Worm (Caenorhabditis elegans) whole organism, L4 larva: ENCODE results near the gene srz-95.

Experiments used
- T20F7.1 ChIP-seq: fragments of 200-800 bp; sonication (Bioruptor generic); optimal IDR thresholded peaks from 2 replicates; lab custom pipeline; 2018; ENCODE audit warnings: mild to moderate bottlenecking, missing genetic modification characterization, missing compliant biosample characterization
- Y48G9A.11 ChIP-seq: fragments of 200-800 bp; sonication (Bioruptor generic); IDR thresholded peaks from 2 replicates; pipeline ENCODE4 v1.3.6; 2022; ENCODE audit warnings: missing genetic modification reagents, missing genetic modification characterization, missing compliant biosample characterization
- ceh-20 ChIP-seq: fragments of 200-800 bp; sonication (Bioruptor generic); IDR thresholded peaks from 2 replicates; pipeline ENCODE4 v1.3.6; 2022; ENCODE audit warnings: missing genetic modification reagents, missing genetic modification characterization, missing compliant biosample characterization
- ceh-28 ChIP-seq: fragments of 150-350 bp; optimal IDR thresholded peaks from 2 replicates; lab custom pipeline; 2014; ENCODE audit warnings: missing biosample characterization, missing genetic modification reagents, missing genetic modification characterization
- ceh-82 ChIP-seq: sonication (generic microtip); optimal IDR thresholded peaks from 2 replicates; lab custom pipeline; 2017; ENCODE audit warnings: missing biosample characterization, missing genetic modification characterization
- ctbp-1 ChIP-seq: fragments of 200-800 bp; sonication (Bioruptor generic); IDR thresholded peaks from 2 replicates; pipeline ENCODE4 v1.3.6; 2022; ENCODE audit warnings: missing genetic modification reagents, missing genetic modification characterization, missing compliant biosample characterization
- daf-16 ChIP-seq, 3 experiments: sonication (generic microtip); optimal IDR thresholded peaks; 2 replicates each; lab custom pipeline; 2016 to 2017; ENCODE audit warnings: missing genetic modification characterization in 3 of 3, missing genetic modification reagents in 3 of 3, mild to moderate bottlenecking in 2 of 3, missing compliant biosample characterization in 2 of 3, missing biosample characterization in 1 of 3, moderate library complexity in 1 of 3
- daf-19 ChIP-seq: fragments of 200-800 bp; sonication (Bioruptor generic); conservative IDR thresholded peaks from 2 replicates; pipeline ENCODE4 v1.3.6; 2022; ENCODE audit warnings: missing genetic modification characterization, missing compliant biosample characterization
- dpl-1 ChIP-seq: fragments of 150-350 bp; optimal IDR thresholded peaks from 2 replicates; lab custom pipeline; 2014; ENCODE audit warnings: missing biosample characterization, missing genetic modification reagents, missing genetic modification characterization
- dve-1 ChIP-seq: sonication (generic microtip); optimal IDR thresholded peaks from 2 replicates; lab custom pipeline; 2017; ENCODE audit warnings: antibody characterized with exemption, mild to moderate bottlenecking, missing genetic modification characterization, missing compliant biosample characterization; ENCODE audit not compliant: insufficient read depth
- egl-27 ChIP-seq: sonication (generic microtip); optimal IDR thresholded peaks from 3 replicates; lab custom pipeline; 2017; ENCODE audit warnings: missing biosample characterization, missing genetic modification reagents, missing genetic modification characterization
- egl-43 ChIP-seq: fragments of 200-800 bp; sonication (Bioruptor generic); IDR thresholded peaks from 2 replicates; pipeline ENCODE4 v1.3.6; 2022; ENCODE audit warnings: missing genetic modification reagents, missing genetic modification characterization, missing compliant biosample characterization
- fkh-10 ChIP-seq: fragments of 150-350 bp; optimal IDR thresholded peaks from 2 replicates; lab custom pipeline; 2014; ENCODE audit warnings: missing biosample characterization, missing genetic modification reagents, missing genetic modification characterization
- hlh-30 ChIP-seq: sonication (generic microtip); optimal IDR thresholded peaks from 2 replicates; lab custom pipeline; 2017; ENCODE audit warnings: antibody characterized with exemption, mild to moderate bottlenecking, missing genetic modification characterization, missing compliant biosample characterization; ENCODE audit not compliant: insufficient read depth
- hmg-1.1 ChIP-seq: fragments of 200-800 bp; sonication (Bioruptor generic); IDR thresholded peaks from 2 replicates; pipeline ENCODE4 v1.3.6; 2022; ENCODE audit warnings: missing genetic modification reagents, missing genetic modification characterization, missing compliant biosample characterization
- lin-15B ChIP-seq: fragments of 150-350 bp; sonication (generic microtip); optimal IDR thresholded peaks from 3 replicates; lab custom pipeline; 2014; ENCODE audit warnings: missing biosample characterization, missing genetic modification characterization
- lin-29 ChIP-seq: fragments of 200-800 bp; sonication (Bioruptor generic); IDR thresholded peaks from 2 replicates; pipeline ENCODE4 v1.3.6; 2022; ENCODE audit warnings: missing genetic modification reagents, missing genetic modification characterization, missing compliant biosample characterization
- lin-38 ChIP-seq: fragments of 200-800 bp; sonication (Bioruptor generic); IDR thresholded peaks from 2 replicates; pipeline ENCODE4 v1.3.6; 2022; ENCODE audit warnings: missing genetic modification reagents, missing genetic modification characterization, missing compliant biosample characterization
- lin-39 ChIP-seq: fragments of 150-350 bp; optimal IDR thresholded peaks from 2 replicates; lab custom pipeline; 2014; ENCODE audit warnings: missing biosample characterization, missing genetic modification reagents, missing genetic modification characterization
- lsy-2 ChIP-seq, 2 experiments: fragments of 150-350 bp in 1 of 2; sonication (generic microtip) in 1 of 2; optimal IDR thresholded peaks; 2 replicates each; lab custom pipeline; 2014 to 2017; ENCODE audit warnings: missing biosample characterization in 2 of 2, missing genetic modification characterization in 2 of 2
- mdt-29 ChIP-seq: fragments of 200-800 bp; sonication (Bioruptor generic); IDR thresholded peaks from 2 replicates; pipeline ENCODE4 v1.3.6; 2022; ENCODE audit warnings: missing genetic modification reagents, missing genetic modification characterization, missing compliant biosample characterization
- mes-2 ChIP-seq: sonication (generic microtip); optimal IDR thresholded peaks from 2 replicates; lab custom pipeline; 2016; ENCODE audit warnings: missing genotype, mild to moderate bottlenecking, missing genetic modification characterization, missing compliant biosample characterization; ENCODE audit not compliant: poor library complexity, severe bottlenecking
- mxl-2 ChIP-seq: fragments of 200-800 bp; sonication (Bioruptor generic); conservative IDR thresholded peaks from 2 replicates; pipeline ENCODE4 v1.3.6; 2022; ENCODE audit warnings: missing genetic modification reagents, missing genetic modification characterization, missing compliant biosample characterization
- mxl-3 ChIP-seq: fragments of 200-800 bp; sonication (Bioruptor generic); optimal IDR thresholded peaks from 2 replicates; lab custom pipeline; 2018; ENCODE audit warnings: mild to moderate bottlenecking, missing genetic modification characterization, missing compliant biosample characterization
- nhr-102 ChIP-seq: sonication (generic microtip); optimal IDR thresholded peaks from 2 replicates; lab custom pipeline; 2016; ENCODE audit warnings: mild to moderate bottlenecking, missing genetic modification characterization, moderate library complexity, missing compliant biosample characterization
- nhr-111 ChIP-seq: fragments of 200-800 bp; sonication (Bioruptor generic); optimal IDR thresholded peaks from 2 replicates; lab custom pipeline; 2018; ENCODE audit warnings: mild to moderate bottlenecking, missing genetic modification characterization, missing compliant biosample characterization
- nhr-28 ChIP-seq: fragments of 150-350 bp; optimal IDR thresholded peaks from 2 replicates; lab custom pipeline; 2014; ENCODE audit warnings: missing biosample characterization, missing genetic modification characterization
- nhr-76 ChIP-seq: fragments of 150-350 bp; optimal IDR thresholded peaks from 2 replicates; lab custom pipeline; 2014; ENCODE audit warnings: missing biosample characterization, missing genetic modification characterization
- nhr-77 ChIP-seq: fragments of 150-350 bp; optimal IDR thresholded peaks from 2 replicates; lab custom pipeline; 2014; ENCODE audit warnings: missing biosample characterization, missing genetic modification characterization
- rbr-2 ChIP-seq: sonication (generic microtip); optimal IDR thresholded peaks from 2 replicates; lab custom pipeline; 2016; ENCODE audit warnings: missing genotype, missing genetic modification characterization, missing compliant biosample characterization
- snpc-4 ChIP-seq: fragments of 150-350 bp; optimal IDR thresholded peaks from 2 replicates; lab custom pipeline; 2014; ENCODE audit warnings: missing biosample characterization, missing genetic modification characterization
- spr-1 ChIP-seq: sonication (generic microtip); optimal IDR thresholded peaks from 2 replicates; lab custom pipeline; 2016; ENCODE audit warnings: mild to moderate bottlenecking, missing genetic modification characterization, missing compliant biosample characterization
- tra-1 ChIP-seq: fragments of 200-800 bp; sonication (Bioruptor generic); IDR thresholded peaks from 2 replicates; pipeline ENCODE4 v1.3.6; 2022; ENCODE audit warnings: missing genetic modification reagents, missing genetic modification characterization, missing compliant biosample characterization
- zag-1 ChIP-seq: fragments of 150-350 bp; optimal IDR thresholded peaks from 2 replicates; lab custom pipeline; 2014; ENCODE audit warnings: missing biosample characterization, missing genetic modification characterization

The srz-95 gene

DNA sequence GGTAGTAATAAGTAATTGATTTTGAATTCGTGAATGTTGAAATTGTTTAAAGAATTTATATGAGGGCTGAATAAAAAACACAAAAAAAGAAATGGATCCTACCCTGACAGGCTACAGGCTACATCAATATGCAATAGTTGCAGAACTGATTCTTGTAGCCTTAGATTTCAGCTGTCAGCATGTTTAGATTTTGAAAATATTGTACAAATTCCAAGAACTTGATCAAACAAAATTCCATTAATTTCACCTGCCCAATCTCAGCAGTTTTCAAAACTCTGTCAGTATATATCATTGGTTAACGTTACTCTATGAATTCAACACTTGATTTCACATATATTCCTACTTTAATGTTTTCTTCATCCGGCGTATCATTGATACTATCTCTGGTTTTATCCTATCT is 38.6 kb downstream of the srz-95 start:
- TF ChIP-seq daf-16 (GFP tag; optimal IDR thresholded peaks at IDR 0.05; lab: Kevin White, UChicago) (no peak), daf-16 (tag; optimal IDR thresholded peaks at IDR 0.05; lab: Kevin White, UChicago) (no peak), nhr-76 (tag; lab: Kevin White, UChicago) (no peak), Y48G9A.11 (GFP tag; lab: Robert Waterston, UW) (no peak), mxl-2 (no peak), rbr-2 (tag; lab: Kevin White, UChicago) (no peak), ceh-82 (tag; lab: Kevin White, UChicago) (no peak), dve-1 (tag; lab: Kevin White, UChicago) (no peak), lsy-2 (tag; optimal IDR thresholded peaks at IDR 0.05; lab: Kevin White, UChicago) (no peak), daf-19 (GFP tag; lab: Robert Waterston, UW) (no peak), tra-1 (GFP tag; lab: Robert Waterston, UW) (no peak), mes-2 (tag; lab: Kevin White, UChicago) (no peak), zag-1 (tag; lab: Kevin White, UChicago) (no peak), lin-38 (GFP tag; lab: Robert Waterston, UW) (no peak), egl-43 (no peak), fkh-10 (no peak), mxl-3 (GFP tag; lab: Kevin White, UChicago) (no peak), egl-27 (tag; lab: Kevin White, UChicago) (no peak), dpl-1 (GFP tag; lab: Kevin White, UChicago) (no peak)

DNA sequence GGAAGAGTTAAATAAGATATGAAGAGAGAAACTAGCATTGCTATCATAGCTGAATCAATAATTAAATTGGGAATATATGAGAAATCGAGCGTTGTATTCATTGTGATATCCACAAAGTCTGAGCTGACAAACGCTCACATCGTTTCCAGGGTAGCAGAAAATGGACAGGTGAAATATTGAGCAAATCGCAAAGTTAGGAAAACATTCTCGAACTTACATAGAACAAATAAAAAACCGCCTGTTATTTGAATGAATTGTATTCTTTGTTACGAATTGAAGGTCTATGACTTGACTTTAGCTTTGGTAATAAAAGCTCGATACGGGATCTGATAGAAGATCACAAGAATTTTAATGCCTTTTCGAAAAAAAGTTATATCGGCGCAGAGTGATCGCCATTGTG is 44.0 kb downstream of the srz-95 start, which contains the start of gene srz-94:
Gene srz-94 (minus strand): TSS at position 101 of the 400 bp plus-strand sequence.
- TF ChIP-seq lin-29 (no peak), ceh-28 (tag; lab: Kevin White, UChicago) (no peak), spr-1 (tag; lab: Kevin White, UChicago) (no peak), egl-43 (no peak)

DNA sequence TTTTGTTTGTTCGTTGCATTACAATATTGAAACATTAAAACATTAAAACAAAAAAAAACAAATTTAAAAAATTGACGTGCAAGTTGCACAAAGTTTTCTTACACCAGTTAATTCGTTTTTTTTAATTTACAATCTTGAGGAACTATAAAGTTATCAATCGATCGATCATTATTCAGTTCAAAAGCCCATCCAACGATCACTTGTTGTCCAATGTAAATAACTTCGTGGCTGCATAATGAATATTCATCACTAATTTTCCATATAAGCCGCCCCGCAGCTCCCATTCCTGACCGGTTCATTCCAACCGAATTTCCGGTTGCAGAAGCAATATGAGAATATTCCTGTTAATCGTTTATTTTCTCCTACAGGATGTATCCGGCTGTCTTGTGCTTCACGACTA is 50.4 kb downstream of the srz-95 start, which contains the start of gene hpo-33:
Gene hpo-33 (plus strand): TSS at position 301 of the 400 bp plus-strand sequence.
- TF ChIP-seq nhr-77, result no peak
- no peak for TF ChIP-seq nhr-28 (tag; lab: Kevin White, UChicago)
- TF ChIP-seq lin-39 (tag; lab: Kevin White, UChicago), result no peak
- TF ChIP-seq hmg-1.1, result no peak
- TF ChIP-seq ctbp-1 (GFP tag; lab: Robert Waterston, UW), result no peak
- TF ChIP-seq snpc-4, result no peak
- no peak for TF ChIP-seq lin-15B (tag; lab: Kevin White, UChicago)
- TF ChIP-seq nhr-111 (GFP tag; lab: Kevin White, UChicago), result no peak
- TF ChIP-seq spr-1 (tag; lab: Kevin White, UChicago), result no peak
- TF ChIP-seq egl-27 (tag; lab: Kevin White, UChicago), result no peak
- no peak for TF ChIP-seq ceh-20 (GFP tag; lab: Robert Waterston, UW)
- TF ChIP-seq nhr-102 (tag; lab: Kevin White, UChicago), result no peak
- no peak for TF ChIP-seq T20F7.1 (GFP tag; lab: Kevin White, UChicago)
- no peak for TF ChIP-seq mdt-29 (GFP tag; lab: Robert Waterston, UW)
- no peak for TF ChIP-seq hlh-30 (tag; lab: Kevin White, UChicago)
